Fruit fly (Drosophila melanogaster) whole organism, embryonic: ENCODE measurements around the gene slmo.

Experiments used
- CG10462 ChIP-seq: fragments of 200-800 bp; sonication (Bioruptor generic); optimal IDR thresholded peaks from 2 replicates; lab custom pipeline; 2016; ENCODE audit warnings: missing biosample characterization, missing genetic modification characterization
- CG10654 ChIP-seq: fragments of 200-800 bp; sonication (Bioruptor generic); optimal IDR thresholded peaks from 2 replicates; lab custom pipeline; 2016; ENCODE audit warnings: missing biosample characterization, missing genetic modification characterization
- CG11504 ChIP-seq: fragments of 200-800 bp; sonication (Bioruptor generic); optimal IDR thresholded peaks from 3 replicates; lab custom pipeline; 2019; ENCODE audit warnings: missing biosample characterization, mild to moderate bottlenecking, missing genetic modification characterization, moderate library complexity
- CG12236 ChIP-seq: fragments of 200-800 bp; sonication (Bioruptor generic); optimal IDR thresholded peaks from 2 replicates; lab custom pipeline; 2016; ENCODE audit warnings: missing biosample characterization, missing genetic modification characterization
- CG12942 ChIP-seq: fragments of 200-800 bp; sonication (Bioruptor generic); optimal IDR thresholded peaks from 3 replicates; lab custom pipeline; 2016; ENCODE audit warnings: missing biosample characterization, missing genetic modification characterization
- CG13424 ChIP-seq: fragments of 200-800 bp; sonication (Bioruptor generic); optimal IDR thresholded peaks from 2 replicates; lab custom pipeline; 2019; ENCODE audit warnings: missing biosample characterization, mild to moderate bottlenecking, missing genetic modification characterization, moderate library complexity
- CG13894 ChIP-seq: fragments of 200-800 bp; sonication (Bioruptor generic); optimal IDR thresholded peaks from 3 replicates; lab custom pipeline; 2018; ENCODE audit warnings: missing biosample characterization, mild to moderate bottlenecking, missing genetic modification characterization, moderate library complexity
- CG15011 ChIP-seq: fragments of 200-800 bp; sonication (Bioruptor generic); optimal IDR thresholded peaks from 3 replicates; lab custom pipeline; 2018; ENCODE audit warnings: missing biosample characterization, mild to moderate bottlenecking, missing genetic modification characterization
- CG1529 ChIP-seq: fragments of 200-800 bp; sonication (Bioruptor generic); optimal IDR thresholded peaks from 3 replicates; lab custom pipeline; 2018; ENCODE audit warnings: missing biosample characterization, missing genetic modification characterization
- CG1647 ChIP-seq: fragments of 200-800 bp; sonication (Bioruptor generic); optimal IDR thresholded peaks from 3 replicates; lab custom pipeline; 2016; ENCODE audit warnings: missing biosample characterization, missing genetic modification characterization
- CG16815 ChIP-seq: fragments of 200-800 bp; sonication (Bioruptor generic); optimal IDR thresholded peaks from 3 replicates; lab custom pipeline; 2017; ENCODE audit warnings: missing biosample characterization, mild to moderate bottlenecking, missing genetic modification characterization
- CG17361 ChIP-seq: fragments of 200-800 bp; sonication (Bioruptor generic); IDR thresholded peaks from 3 replicates; pipeline ENCODE4 v1.3.6; 2022; ENCODE audit warnings: missing biosample characterization, missing genetic modification characterization
- CG17612 ChIP-seq: fragments of 200-800 bp; sonication (Bioruptor generic); IDR thresholded peaks from 2 replicates; pipeline ENCODE4 v1.3.6; 2022; ENCODE audit warnings: missing biosample characterization, missing genetic modification characterization
- CG2120 ChIP-seq: fragments of 200-800 bp; sonication (Bioruptor generic); optimal IDR thresholded peaks from 3 replicates; lab custom pipeline; 2016; ENCODE audit warnings: missing biosample characterization, missing genetic modification characterization
- CG31224 ChIP-seq: fragments of 200-800 bp; sonication (Bioruptor generic); IDR thresholded peaks from 2 replicates; pipeline ENCODE4 v1.3.6; 2022; ENCODE audit warnings: missing biosample characterization, missing genetic modification characterization
- CG4617 ChIP-seq: fragments of 200-800 bp; sonication (Bioruptor generic); optimal IDR thresholded peaks from 3 replicates; lab custom pipeline; 2016; ENCODE audit warnings: missing biosample characterization, missing genetic modification characterization, borderline replicate concordance
- CG6654 ChIP-seq: fragments of 200-800 bp; sonication (Bioruptor generic); optimal IDR thresholded peaks from 2 replicates; lab custom pipeline; 2017; ENCODE audit warnings: missing biosample characterization, mild to moderate bottlenecking, missing genetic modification characterization
- CG6765 ChIP-seq: fragments of 200-800 bp; sonication (Bioruptor generic); optimal IDR thresholded peaks from 3 replicates; lab custom pipeline; 2017; ENCODE audit warnings: missing biosample characterization, mild to moderate bottlenecking, missing genetic modification characterization
- CG6791 ChIP-seq: fragments of 200-800 bp; sonication (Bioruptor generic); IDR thresholded peaks from 3 replicates; pipeline ENCODE4 v1.3.6; 2022; ENCODE audit warnings: missing biosample characterization, missing genetic modification characterization; ENCODE audit not compliant: partially characterized antibody
- CG7745 ChIP-seq: fragments of 200-800 bp; sonication (Bioruptor generic); optimal IDR thresholded peaks from 2 replicates; lab custom pipeline; 2018; ENCODE audit warnings: missing biosample characterization, mild to moderate bottlenecking, missing genetic modification characterization, moderate library complexity
- CG8281 ChIP-seq: fragments of 200-800 bp; sonication (Bioruptor generic); optimal IDR thresholded peaks from 2 replicates; lab custom pipeline; 2018; ENCODE audit warnings: missing biosample characterization, mild to moderate bottlenecking, missing genetic modification characterization, moderate library complexity
- CG8765 ChIP-seq: fragments of 200-800 bp; sonication (Bioruptor generic); IDR thresholded peaks from 2 replicates; pipeline ENCODE4 v1.3.6; 2022; ENCODE audit warnings: missing biosample characterization, missing genetic modification characterization
- CG9876 ChIP-seq: fragments of 200-800 bp; sonication (Bioruptor generic); optimal IDR thresholded peaks from 2 replicates; lab custom pipeline; 2016; ENCODE audit warnings: missing biosample characterization, missing genetic modification characterization
- CoRest ChIP-seq: fragments of 200-800 bp; sonication (Bioruptor generic); optimal IDR thresholded peaks from 3 replicates; lab custom pipeline; 2018; ENCODE audit warnings: missing biosample characterization, mild to moderate bottlenecking, missing genetic modification characterization, moderate library complexity
- D19B ChIP-seq: fragments of 200-800 bp; sonication (Bioruptor generic); optimal IDR thresholded peaks from 2 replicates; lab custom pipeline; 2017; ENCODE audit warnings: missing biosample characterization, mild to moderate bottlenecking, missing genetic modification characterization
- Elba2 ChIP-seq: fragments of 200-800 bp; sonication (Bioruptor generic); optimal IDR thresholded peaks from 3 replicates; lab custom pipeline; 2016; ENCODE audit warnings: missing biosample characterization, missing genetic modification characterization
- Ets97D ChIP-seq: fragments of 200-800 bp; sonication (Bioruptor generic); optimal IDR thresholded peaks from 3 replicates; lab custom pipeline; 2016; ENCODE audit warnings: missing biosample characterization, missing genetic modification characterization
- GATAe ChIP-seq: fragments of 200-800 bp; sonication (Bioruptor generic); conservative IDR thresholded peaks from 2 replicates; pipeline ENCODE4 v1.3.6; 2022; ENCODE audit warnings: missing biosample characterization, missing genetic modification characterization
- Kr ChIP-seq: fragments of 200-800 bp; sonication (Bioruptor generic); optimal IDR thresholded peaks from 2 replicates; lab custom pipeline; 2017; ENCODE audit warnings: missing biosample characterization, mild to moderate bottlenecking, missing genetic modification characterization
- Lim3 ChIP-seq: fragments of 200-800 bp; sonication (Bioruptor generic); IDR thresholded peaks from 2 replicates; pipeline ENCODE4 v1.3.6; 2022; ENCODE audit warnings: missing biosample characterization, missing genetic modification characterization
- Mad ChIP-seq: fragments of 200-800 bp; sonication (Bioruptor generic); optimal IDR thresholded peaks from 2 replicates; lab custom pipeline; 2016; ENCODE audit warnings: missing biosample characterization, missing genetic modification characterization
- Max ChIP-seq: fragments of 200-800 bp; sonication (Bioruptor generic); optimal IDR thresholded peaks from 2 replicates; lab custom pipeline; 2016; ENCODE audit warnings: missing biosample characterization, mild to moderate bottlenecking, missing genetic modification characterization
- Pdp1 ChIP-seq, 2 experiments: fragments of 200-800 bp; sonication (Bioruptor generic); optimal IDR thresholded peaks; 3 replicates each; lab custom pipeline; 2016; ENCODE audit warnings: missing biosample characterization in 2 of 2, missing genetic modification characterization in 2 of 2, mild to moderate bottlenecking in 1 of 2, moderate library complexity in 1 of 2
- Rx ChIP-seq: fragments of 200-800 bp; sonication (Bioruptor generic); IDR thresholded peaks from 2 replicates; pipeline ENCODE4 v1.3.6; 2022; ENCODE audit warnings: missing biosample characterization, missing genetic modification characterization
- Stat92E ChIP-seq, 3 experiments: fragments of >200 bp in 2 of 3; fragments of 200-800 bp in 1 of 3; sonication (Bioruptor generic) in 1 of 3; optimal IDR thresholded peaks; 2 replicates each; lab custom pipeline; 2017 to 2019; ENCODE audit warnings: missing biosample characterization in 3 of 3, missing genetic modification characterization in 3 of 3, mild to moderate bottlenecking in 1 of 3, moderate library complexity in 1 of 3
- Xbp1 ChIP-seq: fragments of 200-800 bp; sonication (Bioruptor generic); optimal IDR thresholded peaks from 3 replicates; lab custom pipeline; 2016; ENCODE audit warnings: missing biosample characterization, mild to moderate bottlenecking, missing genetic modification characterization
- br ChIP-seq: fragments of >200 bp; optimal IDR thresholded peaks from 2 replicates; lab custom pipeline; 2017
- ems ChIP-seq: fragments of 200-800 bp; sonication (Bioruptor generic); optimal IDR thresholded peaks from 3 replicates; lab custom pipeline; 2016; ENCODE audit warnings: missing biosample characterization, missing genetic modification characterization
- fu2 ChIP-seq: fragments of 200-800 bp; sonication (Bioruptor generic); optimal IDR thresholded peaks from 2 replicates; lab custom pipeline; 2016; ENCODE audit warnings: missing biosample characterization, missing genetic modification characterization
- gce ChIP-seq: fragments of 200-800 bp; sonication (Bioruptor generic); IDR thresholded peaks from 3 replicates; pipeline ENCODE4 v1.3.6; 2022; ENCODE audit warnings: missing biosample characterization, missing genetic modification characterization
- hbn ChIP-seq: fragments of 200-800 bp; sonication (Bioruptor generic); IDR thresholded peaks from 2 replicates; pipeline ENCODE4 v1.3.6; 2022; ENCODE audit warnings: missing biosample characterization, missing genetic modification characterization; ENCODE audit not compliant: partially characterized antibody
- jing ChIP-seq: fragments of 200-800 bp; sonication (Bioruptor generic); optimal IDR thresholded peaks from 2 replicates; lab custom pipeline; 2018; ENCODE audit warnings: missing biosample characterization, mild to moderate bottlenecking, missing genetic modification characterization
- prd ChIP-seq, 3 experiments: fragments of >200 bp in 2 of 3; fragments of 200-800 bp in 1 of 3; sonication (Bioruptor generic) in 1 of 3; optimal IDR thresholded peaks in 2 of 3; IDR thresholded peaks in 1 of 3; 2 replicates in 2 of 3; 3 replicates in 1 of 3; pipeline versions ENCODE4 v1.3.6 to Lab custom; 2017 to 2022; ENCODE audit warnings: missing biosample characterization in 1 of 3, missing genetic modification characterization in 1 of 3
- ranshi ChIP-seq: fragments of 200-800 bp; sonication (Bioruptor generic); IDR thresholded peaks from 2 replicates; pipeline ENCODE4 v1.3.6; 2022; ENCODE audit warnings: missing biosample characterization, missing genetic modification characterization
- salm ChIP-seq: fragments of 200-800 bp; sonication (Bioruptor generic); optimal IDR thresholded peaks from 2 replicates; lab custom pipeline; 2018; ENCODE audit warnings: missing biosample characterization, mild to moderate bottlenecking, missing genetic modification characterization
- sens-2 ChIP-seq: fragments of 200-800 bp; sonication (Bioruptor generic); IDR thresholded peaks from 2 replicates; pipeline ENCODE4 v1.3.6; 2022; ENCODE audit warnings: missing biosample characterization, missing genetic modification characterization
- sima ChIP-seq: fragments of 200-800 bp; sonication (Bioruptor generic); optimal IDR thresholded peaks from 2 replicates; lab custom pipeline; 2016; ENCODE audit warnings: missing biosample characterization, missing genetic modification characterization
- stwl ChIP-seq: fragments of 200-800 bp; sonication (Bioruptor generic); optimal IDR thresholded peaks from 3 replicates; lab custom pipeline; 2018; ENCODE audit warnings: missing biosample characterization, mild to moderate bottlenecking, missing genetic modification characterization, moderate library complexity
- tna ChIP-seq: fragments of 200-800 bp; sonication (Bioruptor generic); IDR thresholded peaks from 2 replicates; pipeline ENCODE4 v1.3.6; 2022; ENCODE audit warnings: missing biosample characterization, missing genetic modification characterization; ENCODE audit not compliant: partially characterized antibody
- vfl ChIP-seq: fragments of 200-800 bp; sonication (Bioruptor generic); optimal IDR thresholded peaks from 2 replicates; lab custom pipeline; 2016; ENCODE audit warnings: missing biosample characterization, missing genetic modification characterization

slmo gene

DNA sequence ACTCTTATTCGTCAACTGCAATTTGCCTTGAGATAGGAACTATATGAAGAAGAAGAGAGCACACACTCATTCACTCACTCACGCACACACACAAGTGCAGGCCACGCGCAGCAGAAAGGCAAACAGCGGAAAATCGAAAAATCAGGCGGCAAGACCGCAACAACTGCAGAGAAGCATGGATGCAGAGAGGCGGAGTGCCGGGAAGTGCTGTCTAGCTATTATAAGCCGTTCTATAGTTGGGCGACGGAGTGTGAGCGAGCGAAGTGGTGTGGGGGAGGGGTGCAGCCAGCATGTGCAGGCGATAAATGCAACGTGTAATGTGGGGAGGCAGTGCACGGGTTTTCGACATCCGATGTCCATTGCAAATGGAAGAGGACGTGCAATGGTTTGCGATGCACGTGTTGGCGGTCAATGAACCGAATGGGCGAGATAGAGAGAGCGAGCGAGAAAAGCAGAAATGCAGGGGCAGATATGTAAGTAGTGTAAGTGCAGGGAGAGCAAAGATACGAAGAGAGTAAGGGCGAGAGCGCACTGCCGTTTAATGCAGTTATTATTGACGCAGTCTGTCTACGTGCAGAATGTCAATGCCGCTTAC is 30.3 kb upstream of the slmo start (continued):
- no peak for TF ChIP-seq prd (optimal IDR thresholded peaks at IDR 0.05; lab: Kevin White, UChicago)
- TF ChIP-seq prd (GFP tag; IDR thresholded peaks at IDR 0.05; lab: Robert Waterston, UW), result peak; percentile 18; the same call in 1 of the 3 replicates
- TF ChIP-seq CG10654 (GFP tag; lab: Kevin White, UChicago), result no peak
- TF ChIP-seq CG17612, result no peak
- peak; percentile 78 for TF ChIP-seq Kr (GFP tag; lab: Kevin White, UChicago)
- no peak for TF ChIP-seq CG12236 (GFP tag; lab: Kevin White, UChicago)
- TF ChIP-seq Mad (GFP tag; lab: Kevin White, UChicago), result no peak
- no peak for TF ChIP-seq ranshi
- TF ChIP-seq hbn (GFP tag; lab: Robert Waterston, UW), result no peak
- no peak for TF ChIP-seq salm (tag; lab: Kevin White, UChicago)
- TF ChIP-seq CG10462 (GFP tag; lab: Kevin White, UChicago), result no peak
- no peak for TF ChIP-seq CG2120 (GFP tag; lab: Kevin White, UChicago)
- TF ChIP-seq CG8765 (GFP tag; lab: Robert Waterston, UW), result peak; percentile 39; the same call in 1 of the 2 replicates
- no peak for TF ChIP-seq CG31224 (GFP tag; lab: Robert Waterston, UW)
- TF ChIP-seq fu2, result no peak
- TF ChIP-seq CG13894 (tag; lab: Kevin White, UChicago), result no peak
- no peak for TF ChIP-seq CG8281 (tag; lab: Kevin White, UChicago)
- no peak for TF ChIP-seq CG1529 (GFP tag; lab: Kevin White, UChicago)
- TF ChIP-seq CG6791 (GFP tag; lab: Robert Waterston, UW), result peak; percentile 52; the same call in 1 of the 3 replicates
- TF ChIP-seq gce (GFP tag; lab: Robert Waterston, UW), result no peak
- no peak for TF ChIP-seq CG15011 (GFP tag; lab: Kevin White, UChicago)
- no peak for TF ChIP-seq CG4617 (GFP tag; lab: Kevin White, UChicago)
- TF ChIP-seq Elba2 (GFP tag; lab: Kevin White, UChicago), result peak; percentile 73
- no peak for TF ChIP-seq CG9876 (GFP tag; lab: Kevin White, UChicago)
- TF ChIP-seq CG6765 (GFP tag; lab: Kevin White, UChicago), result no peak
- peak in 1 of 2 experiments; percentile 47 for TF ChIP-seq Pdp1 (GFP tag; optimal IDR thresholded peaks at IDR 0.05; lab: Kevin White, UChicago)
- TF ChIP-seq br (lab: Kevin White, UChicago), result no peak
- TF ChIP-seq Stat92E (GFP tag; optimal IDR thresholded peaks at IDR 0.05; lab: Kevin White, UChicago), result peak in 1 of 3 experiments; percentile 47
- TF ChIP-seq CG16815 (GFP tag; lab: Kevin White, UChicago), result no peak
- no peak for TF ChIP-seq CG13424 (tag; lab: Kevin White, UChicago)
- no peak for TF ChIP-seq CG12942 (GFP tag; lab: Kevin White, UChicago)
- no peak for TF ChIP-seq sima (GFP tag; lab: Kevin White, UChicago)
- TF ChIP-seq CG17361 (GFP tag; lab: Robert Waterston, UW), result no peak
- TF ChIP-seq CG6654 (GFP tag; lab: Kevin White, UChicago), result no peak
- no peak for TF ChIP-seq ems (GFP tag; lab: Kevin White, UChicago)
- peak; percentile 84 for TF ChIP-seq Max
- no peak for TF ChIP-seq tna (GFP tag; lab: Robert Waterston, UW)
- TF ChIP-seq stwl, result peak; percentile 64
- TF ChIP-seq CG11504, result no peak
- no peak for TF ChIP-seq D19B
- no peak for TF ChIP-seq CoRest (tag; lab: Kevin White, UChicago)
- TF ChIP-seq Ets97D (GFP tag; lab: Kevin White, UChicago), result peak; percentile 6
- no peak for TF ChIP-seq Lim3
- no peak for TF ChIP-seq CG1647 (GFP tag; lab: Kevin White, UChicago)
- peak; percentile 14 for TF ChIP-seq Xbp1 (GFP tag; lab: Kevin White, UChicago)
- no peak for TF ChIP-seq sens-2
- no peak for TF ChIP-seq Rx (GFP tag; lab: Robert Waterston, UW)
- no peak for TF ChIP-seq vfl (GFP tag; lab: Kevin White, UChicago)
- TF ChIP-seq GATAe (GFP tag; lab: Robert Waterston, UW), result no peak
- TF ChIP-seq CG7745, result peak; percentile 60
- TF ChIP-seq jing (GFP tag; lab: Kevin White, UChicago), result no peak
